Worm (Caenorhabditis elegans) whole organism, L2 larva: ENCODE results near the gene bud-31.

Experiments used
- C34F6.9 ChIP-seq: fragments of 150-350 bp; optimal IDR thresholded peaks from 2 replicates; lab custom pipeline; 2014; ENCODE audit warnings: missing biosample characterization, missing genetic modification characterization
- F13H6.1 ChIP-seq: sonication (generic microtip); optimal IDR thresholded peaks from 2 replicates; lab custom pipeline; 2016; ENCODE audit warnings: missing genetic modification characterization, missing compliant biosample characterization
- R02D3.7 ChIP-seq: fragments of 150-350 bp; optimal IDR thresholded peaks from 2 replicates; lab custom pipeline; 2014; ENCODE audit warnings: missing biosample characterization, missing genetic modification characterization
- ZK546.5 ChIP-seq: sonication (generic microtip); optimal IDR thresholded peaks from 2 replicates; lab custom pipeline; 2017; ENCODE audit warnings: missing biosample characterization, missing genetic modification characterization
- alr-1 ChIP-seq: fragments of 150-350 bp; optimal IDR thresholded peaks from 2 replicates; lab custom pipeline; 2014; ENCODE audit warnings: missing biosample characterization, missing genetic modification characterization
- aly-2 ChIP-seq: fragments of 150-350 bp; optimal IDR thresholded peaks from 2 replicates; lab custom pipeline; 2014; ENCODE audit warnings: missing biosample characterization, missing genetic modification characterization
- ama-1 ChIP-seq: fragments of 150-350 bp; optimal IDR thresholded peaks from 2 replicates; lab custom pipeline; 2018; ENCODE audit warnings: inconsistent platforms
- ceh-16 ChIP-seq: fragments of 150-350 bp; optimal IDR thresholded peaks from 2 replicates; lab custom pipeline; 2014; ENCODE audit warnings: missing biosample characterization, missing genetic modification characterization
- ceh-82 ChIP-seq: fragments of 150-350 bp; optimal IDR thresholded peaks from 2 replicates; lab custom pipeline; 2014; ENCODE audit warnings: missing biosample characterization, missing genetic modification characterization
- dmd-4 ChIP-seq: sonication (generic microtip); optimal IDR thresholded peaks from 2 replicates; lab custom pipeline; 2017; ENCODE audit warnings: missing biosample characterization, missing genetic modification characterization
- egl-27 ChIP-seq: sonication (generic microtip); optimal IDR thresholded peaks from 3 replicates; lab custom pipeline; 2017; ENCODE audit warnings: missing biosample characterization, missing genetic modification reagents, missing genetic modification characterization
- elt-1 ChIP-seq: fragments of 150-350 bp; optimal IDR thresholded peaks from 2 replicates; lab custom pipeline; 2014; ENCODE audit warnings: missing biosample characterization, missing genetic modification characterization
- elt-3 ChIP-seq: sonication (generic microtip); optimal IDR thresholded peaks from 2 replicates; lab custom pipeline; 2017; ENCODE audit warnings: missing biosample characterization, missing genetic modification characterization
- gmeb-1 ChIP-seq: fragments of 150-350 bp; optimal IDR thresholded peaks from 2 replicates; lab custom pipeline; 2014; ENCODE audit warnings: missing biosample characterization, missing genetic modification characterization
- lin-11 ChIP-seq: fragments of 150-350 bp; sonication (generic microtip); optimal IDR thresholded peaks from 2 replicates; lab custom pipeline; 2014; ENCODE audit warnings: missing biosample characterization, missing genetic modification characterization, inconsistent platforms, mixed read lengths
- lin-39 ChIP-seq: fragments of 150-350 bp; optimal IDR thresholded peaks from 2 replicates; lab custom pipeline; 2014; ENCODE audit warnings: missing biosample characterization, missing genetic modification reagents, missing genetic modification characterization
- lsy-2 ChIP-seq, 2 experiments: fragments of 150-350 bp in 1 of 2; sonication (generic microtip) in 1 of 2; optimal IDR thresholded peaks; 2 replicates each; lab custom pipeline; 2014 to 2017; ENCODE audit warnings: missing biosample characterization in 2 of 2, missing genetic modification characterization in 2 of 2
- mab-5 ChIP-seq: fragments of 150-350 bp; optimal IDR thresholded peaks from 2 replicates; lab custom pipeline; 2014; ENCODE audit warnings: missing biosample characterization, missing genetic modification characterization
- mbf-1 ChIP-seq: sonication (generic microtip); optimal IDR thresholded peaks from 2 replicates; lab custom pipeline; 2017; ENCODE audit warnings: missing biosample characterization, missing genetic modification characterization
- nhr-10 ChIP-seq: sonication (generic microtip); optimal IDR thresholded peaks from 2 replicates; lab custom pipeline; 2017; ENCODE audit warnings: missing biosample characterization, missing genetic modification characterization
- nhr-11 ChIP-seq: fragments of 150-350 bp; optimal IDR thresholded peaks from 2 replicates; lab custom pipeline; 2014; ENCODE audit warnings: missing biosample characterization, missing genetic modification characterization
- nhr-12 ChIP-seq: fragments of 150-350 bp; optimal IDR thresholded peaks from 2 replicates; lab custom pipeline; 2014; ENCODE audit warnings: missing biosample characterization, missing genetic modification characterization
- nhr-129 ChIP-seq: fragments of 150-350 bp; optimal IDR thresholded peaks from 2 replicates; lab custom pipeline; 2014; ENCODE audit warnings: missing biosample characterization, missing genetic modification characterization
- nhr-21 ChIP-seq: fragments of 150-350 bp; optimal IDR thresholded peaks from 2 replicates; lab custom pipeline; 2014; ENCODE audit warnings: missing biosample characterization, missing genetic modification characterization
- nhr-23 ChIP-seq: fragments of 150-350 bp; optimal IDR thresholded peaks from 2 replicates; lab custom pipeline; 2014; ENCODE audit warnings: missing biosample characterization, missing genetic modification reagents, missing genetic modification characterization
- nhr-25 ChIP-seq: fragments of 150-350 bp; sonication (generic microtip); optimal IDR thresholded peaks from 3 replicates; lab custom pipeline; 2014; ENCODE audit warnings: missing biosample characterization, missing genetic modification characterization
- nhr-77 ChIP-seq: fragments of 150-350 bp; optimal IDR thresholded peaks from 2 replicates; lab custom pipeline; 2014; ENCODE audit warnings: missing biosample characterization, missing genetic modification characterization
- sem-4 ChIP-seq: fragments of 150-350 bp; optimal IDR thresholded peaks from 2 replicates; lab custom pipeline; 2014; ENCODE audit warnings: missing biosample characterization, missing genetic modification reagents, missing genetic modification characterization
- skn-1 ChIP-seq: sonication (generic microtip); optimal IDR thresholded peaks from 2 replicates; lab custom pipeline; 2017; ENCODE audit warnings: missing biosample characterization, missing genetic modification characterization
- sma-3 ChIP-seq: sonication (generic microtip); optimal IDR thresholded peaks from 2 replicates; lab custom pipeline; 2016; ENCODE audit warnings: missing genetic modification reagents, missing genetic modification characterization, missing compliant biosample characterization
- sma-9 ChIP-seq, 2 experiments: fragments of 150-350 bp in 1 of 2; sonication (generic microtip) in 1 of 2; optimal IDR thresholded peaks; 2 replicates each; lab custom pipeline; 2014 to 2016; ENCODE audit warnings: missing genetic modification characterization in 2 of 2, mild to moderate bottlenecking in 1 of 2, missing biosample characterization in 1 of 2, missing compliant biosample characterization in 1 of 2, missing genetic modification reagents in 1 of 2, moderate library complexity in 1 of 2
- unc-39 ChIP-seq: fragments of 150-350 bp; optimal IDR thresholded peaks from 2 replicates; lab custom pipeline; 2014; ENCODE audit warnings: missing biosample characterization, missing genetic modification characterization
- unc-55 ChIP-seq: fragments of 150-350 bp; sonication (generic microtip); optimal IDR thresholded peaks from 3 replicates; lab custom pipeline; 2014; ENCODE audit warnings: missing biosample characterization, missing genetic modification reagents, missing genetic modification characterization
- unc-62 ChIP-seq: fragments of 150-350 bp; optimal IDR thresholded peaks from 2 replicates; lab custom pipeline; 2014; ENCODE audit warnings: missing biosample characterization, missing genetic modification reagents, missing genetic modification characterization
- zag-1 ChIP-seq: fragments of 150-350 bp; optimal IDR thresholded peaks from 2 replicates; lab custom pipeline; 2014; ENCODE audit warnings: missing biosample characterization, missing genetic modification characterization
- ztf-1 ChIP-seq: fragments of 200-800 bp; sonication (Bioruptor generic); conservative IDR thresholded peaks from 2 replicates; pipeline ENCODE4 v1.3.6; 2022; ENCODE audit warnings: missing genetic modification characterization, missing compliant biosample characterization
- ztf-11 ChIP-seq: sonication (generic microtip); optimal IDR thresholded peaks from 2 replicates; lab custom pipeline; 2017; ENCODE audit warnings: missing biosample characterization, missing genetic modification characterization

Gene bud-31

ce11 chrIII:9664484-9665221, 31.7 kb downstream of the bud-31 start:
- TF ChIP-seq gmeb-1 (tag; lab: Kevin White, UChicago) (no peak), nhr-25 (tag; lab: Kevin White, UChicago) (no peak), dmd-4 (tag; lab: Kevin White, UChicago) (no peak), lin-39 (no peak), lsy-2 (tag; optimal IDR thresholded peaks at IDR 0.05; lab: Kevin White, UChicago) (peak in 1 of 2 experiments; percentile 40), F13H6.1 (tag; lab: Kevin White, UChicago) (peak; percentile 55), R02D3.7 (tag; lab: Kevin White, UChicago) (no peak), sma-9 (GFP tag; optimal IDR thresholded peaks at IDR 0.05; lab: Kevin White, UChicago) (peak; percentile 80), sma-9 (tag; optimal IDR thresholded peaks at IDR 0.05; lab: Kevin White, UChicago) (no peak), zag-1 (tag; lab: Kevin White, UChicago) (peak; percentile 26), nhr-10 (no peak), egl-27 (tag; lab: Kevin White, UChicago) (peak; percentile 1), elt-3 (tag; lab: Kevin White, UChicago) (no peak), C34F6.9 (tag; lab: Kevin White, UChicago) (peak; percentile 4), nhr-21 (no peak), sem-4 (tag; lab: Kevin White, UChicago) (peak; percentile 71), nhr-77 (no peak)

- TF ChIP-seq dmd-4 (tag; lab: Kevin White, UChicago) (no peak), aly-2 (tag; lab: Kevin White, UChicago) (no peak), nhr-25 (tag; lab: Kevin White, UChicago) (no peak), ama-1 (no peak), ceh-16 (no peak), lin-11 (no peak), lin-39 (no peak), R02D3.7 (tag; lab: Kevin White, UChicago) (no peak)
Measured at ce11 chrIII:9663943-9664342, 32.4 kb downstream of the bud-31 start.

- TF ChIP-seq alr-1 (tag; lab: Kevin White, UChicago) (no peak), mbf-1 (tag; lab: Kevin White, UChicago) (no peak), lsy-2 (tag; optimal IDR thresholded peaks at IDR 0.05; lab: Kevin White, UChicago) (peak in 1 of 2 experiments; percentile 47), ztf-11 (tag; lab: Kevin White, UChicago) (no peak), sma-9 (GFP tag; optimal IDR thresholded peaks at IDR 0.05; lab: Kevin White, UChicago) (peak; percentile 65), sma-9 (tag; optimal IDR thresholded peaks at IDR 0.05; lab: Kevin White, UChicago) (no peak), ceh-16 (no peak), C34F6.9 (tag; lab: Kevin White, UChicago) (peak; percentile 32), elt-1 (tag; lab: Kevin White, UChicago) (no peak), R02D3.7 (tag; lab: Kevin White, UChicago) (no peak), ama-1 (no peak), elt-3 (tag; lab: Kevin White, UChicago) (no peak), lin-39 (no peak), sem-4 (tag; lab: Kevin White, UChicago) (peak; percentile 21), unc-62 (GFP tag; lab: Kevin White, UChicago) (no peak), unc-55 (GFP tag; lab: Kevin White, UChicago) (no peak), nhr-129 (tag; lab: Kevin White, UChicago) (peak; percentile 35), zag-1 (tag; lab: Kevin White, UChicago) (no peak), aly-2 (tag; lab: Kevin White, UChicago) (no peak), F13H6.1 (tag; lab: Kevin White, UChicago) (peak; percentile 74), nhr-23 (no peak), ceh-82 (tag; lab: Kevin White, UChicago) (no peak), lin-11 (no peak), skn-1 (no peak), nhr-12 (tag; lab: Kevin White, UChicago) (no peak), ZK546.5 (no peak), sma-3 (GFP tag; lab: Kevin White, UChicago) (no peak), unc-39 (tag; lab: Kevin White, UChicago) (no peak), ztf-1 (GFP tag; lab: Robert Waterston, UW) (no peak), nhr-11 (tag; lab: Kevin White, UChicago) (no peak), mab-5 (tag; lab: Kevin White, UChicago) (peak; percentile 10), nhr-21 (no peak)
- TF ChIP-seq, all 48 proteins: peak for 7
Measured at ce11 chrIII:9662266-9662959, 33.9 kb downstream of the bud-31 start.
